Worm (Caenorhabditis elegans): ENCODE data around the gene ZC317.7.

DNA sequence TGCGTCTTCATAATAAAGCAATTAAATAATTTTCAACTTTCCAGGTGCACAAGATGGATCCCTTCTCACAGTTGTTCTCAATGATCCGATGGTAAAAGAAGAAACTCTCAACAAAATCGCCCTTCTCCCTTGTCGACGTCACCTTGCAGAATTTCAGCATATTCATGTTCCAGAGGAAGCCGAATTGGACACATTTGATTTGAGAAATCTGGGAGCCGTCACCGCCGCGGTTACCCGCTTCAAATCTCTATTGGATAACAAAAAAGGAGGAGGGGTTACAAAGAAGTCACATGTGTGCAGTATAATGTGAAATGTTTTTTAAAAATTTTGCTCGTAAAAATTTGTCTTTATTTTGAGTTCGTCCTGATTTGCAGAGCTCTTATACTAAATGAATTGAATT is 31.9 kb upstream of the ZC317.7 start:
- no peak for TF ChIP-seq him-1 (tag; optimal IDR thresholded peaks at IDR 0.05)
- TF ChIP-seq dao-5 (tag; optimal IDR thresholded peaks at IDR 0.05) = no peak
- TF ChIP-seq W03F9.2 (tag; optimal IDR thresholded peaks at IDR 0.05) = no peak
